Worm (Caenorhabditis elegans): ENCODE measurements around the gene C14E2.11.

C14E2.11 gene

ce11 chrX:1830475-1830874 lies 29.2 kb downstream of the C14E2.11 start:
- TF ChIP-seq ref-2 (tag; optimal IDR thresholded peaks at IDR 0.05), result no peak

DNA sequence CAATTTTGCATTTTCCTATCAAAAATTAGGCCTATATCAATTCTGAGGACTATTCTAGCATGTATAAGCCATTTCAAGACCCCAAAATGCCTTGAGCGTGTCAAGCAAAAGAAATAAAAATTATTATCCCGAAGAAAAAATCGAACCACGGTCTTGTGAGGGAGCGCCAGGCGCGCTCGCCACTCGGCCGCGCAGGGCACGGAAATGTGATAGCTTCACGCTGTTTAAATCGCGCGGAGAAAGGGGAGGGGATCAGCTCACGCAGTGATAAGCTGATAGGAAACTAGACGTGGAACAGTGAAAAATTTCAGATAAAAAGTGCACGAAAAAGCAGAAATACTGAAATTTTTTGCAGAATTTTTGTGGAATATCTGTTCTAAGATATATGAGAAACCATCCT lies 36.4 kb downstream of the C14E2.11 start:
- TF ChIP-seq che-1 (tag; optimal IDR thresholded peaks at IDR 0.05) (peak; percentile 79), lim-6 (tag; optimal IDR thresholded peaks at IDR 0.05) (no peak), ztf-16 (tag; optimal IDR thresholded peaks at IDR 0.05) (peak; percentile 48), eyg-1 (tag; optimal IDR thresholded peaks at IDR 0.05) (no peak), ceh-14 (tag; optimal IDR thresholded peaks at IDR 0.05) (peak; percentile 75), npax-4 (tag; optimal IDR thresholded peaks at IDR 0.05) (peak; percentile 21), C38D4.7 (GFP tag; optimal IDR thresholded peaks at IDR 0.05) (peak; percentile 65), elt-4 (tag; optimal IDR thresholded peaks at IDR 0.05) (no peak), pax-1 (tag; optimal IDR thresholded peaks at IDR 0.05) (no peak), sox-2 (GFP tag; IDR thresholded peaks at IDR 0.05) (no peak), ref-2 (tag; optimal IDR thresholded peaks at IDR 0.05) (no peak), mec-3 (tag; optimal IDR thresholded peaks at IDR 0.05; ENCODE audit: borderline replicate concordance) (peak; percentile 62), ceh-34 (tag; optimal IDR thresholded peaks at IDR 0.05) (peak; percentile 91), ceh-48 (tag; optimal IDR thresholded peaks at IDR 0.05) (peak; percentile 56), F13H6.1 (tag; optimal IDR thresholded peaks at IDR 0.05) (peak; percentile 53), T23F11.4 (GFP tag; optimal IDR thresholded peaks at IDR 0.05) (peak; percentile 54), unc-55 (GFP tag; optimal IDR thresholded peaks at IDR 0.05) (no peak), nhr-11 (tag; optimal IDR thresholded peaks at IDR 0.05) (no peak), ama-1 (optimal IDR thresholded peaks at IDR 0.05) (no peak), pqm-1 (tag; optimal IDR thresholded peaks at IDR 0.05) (peak; percentile 30), ceh-24 (tag; optimal IDR thresholded peaks at IDR 0.05) (peak; percentile 25), ceh-18 (tag; optimal IDR thresholded peaks at IDR 0.05) (peak; percentile 42), pha-2 (tag; optimal IDR thresholded peaks at IDR 0.05) (peak; percentile 62), C08G9.2 (tag; optimal IDR thresholded peaks at IDR 0.05) (peak; percentile 62), hlh-30 (tag; optimal IDR thresholded peaks at IDR 0.05; ENCODE audit: insufficient read depth) (no peak), dmd-4 (tag; optimal IDR thresholded peaks at IDR 0.05; ENCODE audit: borderline replicate concordance) (peak; percentile 67), pha-4 (tag; optimal IDR thresholded peaks at IDR 0.05) (no peak), hlh-8 (tag; optimal IDR thresholded peaks at IDR 0.05) (no peak), syd-9 (tag; optimal IDR thresholded peaks at IDR 0.05) (peak; percentile 54), zip-5 (tag; optimal IDR thresholded peaks at IDR 0.05) (peak; percentile 5), ceh-2 (tag; optimal IDR thresholded peaks at IDR 0.05) (peak; percentile 56), K02D7.2 (tag; optimal IDR thresholded peaks at IDR 0.05) (peak; percentile 75), odd-2 (tag; optimal IDR thresholded peaks at IDR 0.05) (no peak), pag-3 (tag; optimal IDR thresholded peaks at IDR 0.05; ENCODE audit: borderline replicate concordance) (no peak), hlh-15 (tag; optimal IDR thresholded peaks at IDR 0.05) (peak; percentile 52), ttx-3 (tag; optimal IDR thresholded peaks at IDR 0.05) (peak; percentile 56), ceh-31 (tag; optimal IDR thresholded peaks at IDR 0.05) (peak; percentile 35), ceh-19 (GFP tag; optimal IDR thresholded peaks at IDR 0.05) (peak; percentile 74), nfya-1 (tag; optimal IDR thresholded peaks at IDR 0.05) (peak; percentile 28), tbx-2 (tag; optimal IDR thresholded peaks at IDR 0.05) (peak; percentile 24), unc-42 (tag; optimal IDR thresholded peaks at IDR 0.05) (peak; percentile 2), Y22D7AL.16 (tag; optimal IDR thresholded peaks at IDR 0.05) (peak; percentile 61), pros-1 (tag; optimal IDR thresholded peaks at IDR 0.05) (no peak), lin-11 (tag; optimal IDR thresholded peaks at IDR 0.05) (peak; percentile 56), gmeb-2 (tag; optimal IDR thresholded peaks at IDR 0.05) (peak; percentile 77), fkh-6 (tag; optimal IDR thresholded peaks at IDR 0.05) (peak; percentile 64), hlh-6 (tag; optimal IDR thresholded peaks at IDR 0.05) (peak; percentile 78), sdc-2 (tag; optimal IDR thresholded peaks at IDR 0.05) (peak; percentile 91), fax-1 (tag; optimal IDR thresholded peaks at IDR 0.05) (peak; percentile 48), rnt-1 (tag; optimal IDR thresholded peaks at IDR 0.05) (peak; percentile 28), ceh-22 (tag; optimal IDR thresholded peaks at IDR 0.05) (no peak), ceh-30 (tag; optimal IDR thresholded peaks at IDR 0.05) (no peak)
